Fruit fly (Drosophila melanogaster): ENCODE measurements around the gene subdued.

Gene subdued

DNA sequence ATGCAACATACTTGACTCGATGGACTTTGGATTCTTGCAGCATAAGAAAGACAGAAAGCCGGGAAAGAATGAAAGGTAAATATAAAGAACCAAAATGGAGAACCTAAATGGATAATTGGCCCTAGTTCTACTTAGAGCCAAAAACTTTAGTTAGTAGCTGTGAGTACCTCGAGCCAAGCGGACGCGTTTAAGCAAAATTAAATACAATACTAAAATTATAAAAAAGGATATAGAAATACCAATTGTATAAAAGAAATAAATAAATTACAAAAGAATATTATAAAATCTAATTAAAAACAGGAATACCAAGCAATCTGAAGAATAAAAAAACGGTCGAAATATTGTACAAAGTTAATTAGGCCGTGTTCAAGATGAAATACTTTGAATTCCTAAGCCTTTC is 7.9 kb downstream of the subdued start, which contains the start of gene CG34138:
Gene CG34138 (plus strand): TSS at position 301 of the 400 bp plus-strand sequence.
- TF ChIP-seq CG11294 (GFP tag; IDR thresholded peaks at IDR 0.05), result no peak
- no peak for TF ChIP-seq cyc (GFP tag; optimal IDR thresholded peaks at IDR 0.05)
- TF ChIP-seq vri (GFP tag; optimal IDR thresholded peaks at IDR 0.05), result no peak
- TF ChIP-seq spab (GFP tag; optimal IDR thresholded peaks at IDR 0.05), result no peak
- TF ChIP-seq CG10669 (GFP tag; optimal IDR thresholded peaks at IDR 0.05), result no peak

DNA sequence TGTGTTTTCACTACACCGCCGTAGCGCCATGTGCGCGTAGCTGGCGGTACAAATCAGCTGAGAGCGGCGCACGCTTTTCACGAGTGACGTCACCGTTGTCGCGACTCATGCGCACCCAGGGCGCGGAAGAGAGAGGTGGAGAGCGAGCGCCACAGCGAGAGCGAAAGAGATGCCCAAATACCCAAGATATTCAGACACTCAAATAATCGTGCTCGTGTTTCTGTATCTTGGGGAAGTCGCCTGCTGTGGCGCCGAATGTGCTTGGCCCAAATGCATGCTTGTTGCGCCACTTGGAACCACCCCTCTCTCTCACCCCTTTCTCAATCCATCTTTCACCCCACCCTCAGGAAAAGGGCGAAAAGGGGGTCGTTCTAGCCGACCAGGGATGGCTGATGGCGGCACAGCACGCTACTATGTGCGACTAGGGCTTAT is 9.8 kb downstream of the subdued start, which contains the start of gene CG6231:
Gene CG6231 (minus strand): TSS at position 34 of the 432 bp plus-strand sequence.
- TF ChIP-seq Eip78C (GFP tag), result peak; percentile 26
- TF ChIP-seq CG6163 (GFP tag; IDR thresholded peaks at IDR 0.05), result peak; percentile 44; the same call in 1 of the 3 replicates
- no peak for TF ChIP-seq CG11762 (GFP tag; optimal IDR thresholded peaks at IDR 0.05; ENCODE audit: insufficient read depth)
- peak; percentile 29; the same call in 1 of the 2 replicates for TF ChIP-seq CG15336 (GFP tag; IDR thresholded peaks at IDR 0.05)

DNA sequence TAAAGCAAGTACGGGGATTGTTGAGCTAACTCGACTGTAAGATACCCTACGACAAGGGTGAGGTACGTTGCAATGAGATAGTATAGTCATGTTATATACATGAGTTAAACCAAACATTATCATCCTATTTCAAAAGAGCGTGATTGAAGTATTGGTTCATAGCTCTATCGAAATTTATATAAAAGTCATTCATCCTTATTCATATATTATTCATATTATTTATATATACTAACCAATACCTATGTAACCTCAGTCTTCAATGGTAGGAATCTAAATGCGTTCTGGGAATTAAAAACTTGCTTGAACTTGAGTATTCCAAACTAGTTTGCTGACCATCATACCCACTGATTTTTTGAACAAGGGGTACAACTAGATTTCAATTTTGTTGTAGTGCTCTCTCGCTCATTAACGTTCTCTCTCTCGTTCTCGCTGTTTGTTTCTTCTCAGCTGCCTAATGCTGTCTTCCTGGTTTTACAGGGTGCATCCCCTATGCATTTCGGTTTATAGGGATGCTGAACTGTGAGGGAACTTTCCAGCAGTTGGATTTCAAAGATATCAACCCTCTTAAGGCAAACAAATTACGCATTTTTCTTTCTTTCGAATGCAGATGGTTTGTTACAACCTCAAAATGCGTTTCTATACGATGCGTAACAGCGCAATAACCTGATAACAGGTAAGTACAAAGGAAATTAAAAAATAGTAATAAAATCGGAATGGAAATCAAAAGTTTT is 14.6 kb downstream of the subdued start:
- TF ChIP-seq topi (GFP tag; optimal IDR thresholded peaks at IDR 0.05) (no peak), Sox14 (GFP tag; optimal IDR thresholded peaks at IDR 0.05) (no peak), Eip78C (GFP tag) (peak; percentile 49), esn (GFP tag; optimal IDR thresholded peaks at IDR 0.05) (no peak), pdm3 (GFP tag; optimal IDR thresholded peaks at IDR 0.05) (no peak), CG6276 (GFP tag; optimal IDR thresholded peaks at IDR 0.05) (peak; percentile 18), CG15336 (GFP tag; IDR thresholded peaks at IDR 0.05) (0 out of 2 replicates have a peak, but pooled peaks have one; percentile 15), CG8319 (GFP tag; optimal IDR thresholded peaks at IDR 0.05) (no peak), lz (GFP tag; optimal IDR thresholded peaks at IDR 0.05) (no peak), salr (GFP tag; optimal IDR thresholded peaks at IDR 0.05) (peak in 1 of 2 experiments; percentile 2), ss (GFP tag; optimal IDR thresholded peaks at IDR 0.05) (no peak), Ets96B (tag; optimal IDR thresholded peaks at IDR 0.05) (peak; percentile 15), CG16779 (tag; optimal IDR thresholded peaks at IDR 0.05) (no peak), spab (GFP tag; optimal IDR thresholded peaks at IDR 0.05) (peak; percentile 1), CG3032 (tag; optimal IDR thresholded peaks at IDR 0.05) (peak; percentile 1), CG32006 (GFP tag; optimal IDR thresholded peaks at IDR 0.05) (peak; percentile 40), Eip75B (GFP tag; optimal IDR thresholded peaks at IDR 0.05) (no peak), Sox102F (GFP tag; optimal IDR thresholded peaks at IDR 0.05) (no peak), dac (GFP tag; optimal IDR thresholded peaks at IDR 0.05) (no peak), CG3919 (GFP tag; optimal IDR thresholded peaks at IDR 0.05) (peak; percentile 28), fd85E (GFP tag; optimal IDR thresholded peaks at IDR 0.05) (no peak), CG11762 (GFP tag; optimal IDR thresholded peaks at IDR 0.05; ENCODE audit: insufficient read depth) (peak; percentile 26), CG11294 (GFP tag; IDR thresholded peaks at IDR 0.05) (no peak)

DNA sequence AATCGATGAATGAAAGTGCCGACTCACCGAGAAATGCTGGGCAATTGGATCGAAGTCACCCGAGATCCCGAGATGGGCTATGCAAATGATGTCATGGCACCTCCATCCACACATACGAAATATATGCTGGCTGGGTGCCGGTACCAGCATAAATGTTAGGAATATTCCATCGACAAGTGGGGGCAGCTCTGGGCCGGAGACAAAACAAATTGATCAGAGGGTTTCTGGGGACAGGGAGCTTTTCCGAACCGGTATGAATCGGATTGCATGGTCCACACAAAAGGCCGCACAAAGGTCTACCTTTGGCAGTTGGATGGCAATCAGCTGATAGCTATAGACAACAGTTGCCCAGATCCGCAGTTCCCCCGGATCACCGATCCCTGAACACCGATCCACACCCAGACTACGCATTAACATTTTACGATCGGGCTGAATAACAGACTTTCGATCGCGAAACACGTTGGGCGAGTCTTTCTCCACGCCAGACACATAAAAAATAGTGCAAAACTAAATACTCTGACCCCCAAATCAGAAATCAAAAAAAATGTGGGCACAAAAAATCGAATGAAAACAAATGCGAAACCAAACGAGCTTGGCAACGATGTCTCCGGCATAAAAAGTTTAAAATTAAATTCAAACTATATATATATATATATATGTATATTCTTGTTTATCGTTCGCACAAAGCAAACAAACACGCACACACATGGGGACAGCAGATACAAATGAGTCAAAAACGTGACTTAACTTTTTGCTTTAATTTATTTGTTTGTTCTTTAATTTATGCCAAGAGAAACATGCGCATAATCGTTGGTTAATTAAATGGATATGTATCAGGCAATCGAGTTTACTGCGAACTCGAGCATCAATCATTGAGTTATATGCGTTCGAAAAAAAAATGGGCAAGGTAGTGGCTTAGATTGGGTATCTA is 17.0 kb downstream of the subdued start:
- no peak for TF ChIP-seq cyc (GFP tag; optimal IDR thresholded peaks at IDR 0.05)
- TF ChIP-seq CG6854 (GFP tag; optimal IDR thresholded peaks at IDR 0.05), result no peak
- TF ChIP-seq ss (GFP tag; optimal IDR thresholded peaks at IDR 0.05), result peak in 1 of 2 experiments; percentile 27
- TF ChIP-seq dsx (GFP tag; optimal IDR thresholded peaks at IDR 0.05; ENCODE audit: poor library complexity, severe bottlenecking), result peak; percentile 68
- TF ChIP-seq CG6276 (GFP tag; optimal IDR thresholded peaks at IDR 0.05), result peak; percentile 30
- peak; percentile 28 for TF ChIP-seq CG32006 (GFP tag; optimal IDR thresholded peaks at IDR 0.05)
- TF ChIP-seq achi (GFP tag; optimal IDR thresholded peaks at IDR 0.05), result peak; percentile 3
- peak; percentile 6 for TF ChIP-seq Ets96B (tag; optimal IDR thresholded peaks at IDR 0.05)
- peak; percentile 46 for TF ChIP-seq Eip78C (GFP tag)

All from whole organism, prepupa.